Fruit fly (Drosophila melanogaster): ENCODE measurements around the gene CG5391.
A peak's percentile ranks its signal among the peaks of the same experiment; 100 is the strongest.

CG5391 gene

DNA sequence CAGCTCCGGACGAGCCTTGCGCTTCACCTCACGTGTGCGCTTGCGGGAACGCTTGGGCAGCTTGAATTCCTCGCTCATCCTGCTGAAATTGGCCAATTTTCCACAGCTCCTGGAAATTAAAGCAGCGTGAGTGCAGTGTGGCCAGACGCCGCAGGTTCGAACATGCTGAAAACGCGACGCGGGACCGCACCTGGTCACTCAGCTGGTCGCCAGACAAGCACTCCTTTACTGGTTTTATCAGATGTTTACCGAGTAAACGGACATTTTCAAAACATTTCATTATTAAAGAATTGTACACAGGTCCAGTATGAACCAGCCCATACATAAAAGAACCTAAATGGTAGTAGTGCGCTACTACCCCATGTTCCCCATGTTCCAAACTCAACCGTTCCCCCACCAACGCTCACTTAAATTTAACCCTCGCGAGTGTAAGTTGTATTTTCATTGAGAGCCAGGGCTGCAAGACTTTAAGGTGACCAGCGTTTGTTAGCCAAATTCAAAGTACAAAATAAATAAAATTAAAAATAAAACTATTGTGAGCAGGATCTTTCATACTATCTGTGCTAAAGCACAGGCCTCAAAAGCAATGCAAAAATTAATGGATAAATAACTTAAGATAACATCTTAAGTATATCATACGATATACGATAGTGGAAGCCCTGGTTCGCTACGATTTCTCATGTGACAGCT is 28.4 kb upstream of the CG5391 start, which contains the start of the genes JMJD6, CG7071 and Muted (continued):
- TF ChIP-seq sim (GFP tag; IDR thresholded peaks at IDR 0.05) (peak; percentile 68; the same call in 1 of the 2 replicates), row (GFP tag; IDR thresholded peaks at IDR 0.05) (peak; percentile 98), CG4730 (GFP tag; IDR thresholded peaks at IDR 0.05) (peak; percentile 87), ham (GFP tag; IDR thresholded peaks at IDR 0.05) (peak; percentile 59; the same call in 1 of the 2 replicates), Taf1 (GFP tag; IDR thresholded peaks at IDR 0.05) (peak; percentile 76), CG7556 (GFP tag; optimal IDR thresholded peaks at IDR 0.05) (peak; percentile 85), inv (GFP tag; IDR thresholded peaks at IDR 0.05; ENCODE audit: partially characterized antibody) (peak; percentile 74), z (GFP tag; IDR thresholded peaks at IDR 0.05) (peak; percentile 47; the same call in 2 of the 3 replicates), trem (tag; optimal IDR thresholded peaks at IDR 0.05) (peak; percentile 82), gce (GFP tag; IDR thresholded peaks at IDR 0.05) (peak; percentile 82; the same call in 2 of the 3 replicates), Adf1 (GFP tag; IDR thresholded peaks at IDR 0.05) (peak; percentile 69), sens-2 (GFP tag; IDR thresholded peaks at IDR 0.05) (peak; percentile 90), dan (GFP tag; IDR thresholded peaks at IDR 0.05) (peak; percentile 71), Bdp1 (GFP tag; optimal IDR thresholded peaks at IDR 0.05) (peak; percentile 84), dati (GFP tag; IDR thresholded peaks at IDR 0.05) (peak; percentile 87), bab2 (GFP tag; optimal IDR thresholded peaks at IDR 0.05) (peak; percentile 89), BEAF-32 (GFP tag; optimal IDR thresholded peaks at IDR 0.05) (peak; percentile 90), CG3163 (GFP tag; optimal IDR thresholded peaks at IDR 0.05) (peak; percentile 33), CG11696 (GFP tag; IDR thresholded peaks at IDR 0.05) (peak; percentile 75), bbx (GFP tag; IDR thresholded peaks at IDR 0.05; ENCODE audit: partially characterized antibody) (peak; percentile 63; the same call in 1 of the 2 replicates), CG4360 (GFP tag; IDR thresholded peaks at IDR 0.05) (peak; percentile 55; the same call in 1 of the 2 replicates), trh (GFP tag; optimal IDR thresholded peaks at IDR 0.05) (peak; percentile 54), CG15601 (tag; optimal IDR thresholded peaks at IDR 0.05) (peak; percentile 88), eve (GFP tag; optimal IDR thresholded peaks at IDR 0.05) (no peak), Dref (GFP tag; IDR thresholded peaks at IDR 0.05) (peak; percentile 43), CG18764 (GFP tag; optimal IDR thresholded peaks at IDR 0.05) (peak; percentile 87), Sry-δ (GFP tag; optimal IDR thresholded peaks at IDR 0.05) (peak; percentile 71), CG14441 (GFP tag; IDR thresholded peaks at IDR 0.05) (peak; percentile 92), chinmo (GFP tag; IDR thresholded peaks at IDR 0.05; ENCODE audit: partially characterized antibody) (no peak), CG16815 (GFP tag; optimal IDR thresholded peaks at IDR 0.05) (peak; percentile 90), CG1832 (GFP tag; optimal IDR thresholded peaks at IDR 0.05) (no peak), gcm (GFP tag; optimal IDR thresholded peaks at IDR 0.05) (peak; percentile 88), so (GFP tag; IDR thresholded peaks at IDR 0.05) (peak; percentile 90), YL-1 (GFP tag; optimal IDR thresholded peaks at IDR 0.05) (peak; percentile 96), esg (GFP tag; conservative IDR thresholded peaks at IDR 0.05) (peak; percentile 85), NFAT (GFP tag; IDR thresholded peaks at IDR 0.05) (peak; percentile 89), nerfin-1 (tag; optimal IDR thresholded peaks at IDR 0.05) (peak; percentile 88), sob (GFP tag; IDR thresholded peaks at IDR 0.05) (peak; percentile 96), ato (GFP tag; IDR thresholded peaks at IDR 0.05; ENCODE audit: partially characterized antibody) (peak; percentile 58; the same call in 1 of the 2 replicates), CG12236 (GFP tag; optimal IDR thresholded peaks at IDR 0.05) (peak; percentile 57), Elba2 (GFP tag; optimal IDR thresholded peaks at IDR 0.05) (peak; percentile 78)

DNA sequence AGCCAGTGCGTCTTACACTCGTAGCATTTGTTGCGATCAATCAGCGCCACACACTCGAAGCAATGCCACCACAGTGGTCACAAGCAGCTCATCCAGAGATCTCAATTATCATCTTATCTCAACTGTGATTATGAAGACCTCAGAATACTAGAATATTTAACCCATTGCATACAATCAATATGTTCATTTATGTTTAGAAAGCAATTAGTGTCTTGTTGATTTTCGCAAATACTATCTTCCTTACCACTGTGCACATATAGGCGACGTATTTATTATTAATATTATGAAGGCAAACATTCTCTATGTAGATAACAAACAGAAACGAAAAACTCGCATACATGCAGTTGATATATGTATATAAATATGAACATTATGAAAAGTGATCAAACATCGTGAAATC is 24.9 kb upstream of the CG5391 start:
- TF ChIP-seq Sry-β (GFP tag; optimal IDR thresholded peaks at IDR 0.05) (peak; percentile 42), so (GFP tag; IDR thresholded peaks at IDR 0.05) (peak; percentile 58; the same call in 1 of the 3 replicates), CG17385 (GFP tag; optimal IDR thresholded peaks at IDR 0.05) (peak; percentile 32), Stat92E (GFP tag; optimal IDR thresholded peaks at IDR 0.05) (peak in 1 of 3 experiments; percentile 15), Vsx1 (GFP tag; optimal IDR thresholded peaks at IDR 0.05) (peak; percentile 59), CG4360 (GFP tag; IDR thresholded peaks at IDR 0.05) (peak; percentile 61; the same call in 1 of the 2 replicates), nom (GFP tag; optimal IDR thresholded peaks at IDR 0.05) (peak; percentile 44), CG6272 (GFP tag; IDR thresholded peaks at IDR 0.05) (peak; percentile 55), CG1024 (GFP tag; IDR thresholded peaks at IDR 0.05) (peak; percentile 39; the same call in 1 of the 2 replicates), sug (tag; optimal IDR thresholded peaks at IDR 0.05) (peak; percentile 18), CG32767 (GFP tag; IDR thresholded peaks at IDR 0.05) (no peak; the same call in 1 of the 2 replicates), CG10979 (tag; optimal IDR thresholded peaks at IDR 0.05) (peak; percentile 70)

All from whole organism, embryonic.